Worm (Caenorhabditis elegans): ENCODE data around the gene best-9.

DNA sequence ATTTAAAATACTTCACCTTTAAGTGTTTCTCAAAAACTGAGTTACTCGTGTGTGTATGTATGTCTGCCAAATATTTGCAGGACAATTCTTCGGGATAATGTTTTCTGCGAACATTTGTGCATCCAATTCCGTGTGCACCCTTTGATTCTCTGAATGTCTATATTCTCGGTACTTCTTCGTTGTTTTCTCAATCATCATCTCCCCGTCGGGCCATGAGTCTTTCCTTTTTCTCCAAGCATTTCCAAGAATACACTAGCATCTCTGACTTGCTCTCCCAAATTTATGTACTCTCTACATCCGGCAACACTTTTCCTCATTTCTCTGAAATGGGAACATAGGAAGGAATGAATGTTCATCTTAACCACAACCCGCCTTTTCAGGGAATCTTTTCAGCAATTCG is 45.8 kb upstream of the best-9 start:
- TF ChIP-seq ama-1 (optimal IDR thresholded peaks at IDR 0.05) (no peak), dmd-9 (GFP tag; IDR thresholded peaks at IDR 0.05) (no peak), ctbp-1 (GFP tag; IDR thresholded peaks at IDR 0.05) (no peak), Y5F2A.4 (GFP tag; optimal IDR thresholded peaks at IDR 0.05) (no peak), D1046.2 (GFP tag; IDR thresholded peaks at IDR 0.05) (no peak), mdl-1 (tag; optimal IDR thresholded peaks at IDR 0.05) (no peak), ceh-82 (tag; optimal IDR thresholded peaks at IDR 0.05) (no peak), F10B5.3 (tag; optimal IDR thresholded peaks at IDR 0.05) (no peak), madf-9 (GFP tag; conservative IDR thresholded peaks at IDR 0.05) (no peak), nhr-25 (tag; optimal IDR thresholded peaks at IDR 0.05; ENCODE audit: borderline replicate concordance, insufficient read depth) (no peak), aly-2 (tag; optimal IDR thresholded peaks at IDR 0.05) (no peak)
